Worm (Caenorhabditis elegans) whole organism, L2 larva: ENCODE data around the gene ced-8.

Source experiments
- C34F6.9 ChIP-seq: fragments of 150-350 bp; optimal IDR thresholded peaks from 2 replicates; lab custom pipeline; 2014; ENCODE audit warnings: missing biosample characterization, missing genetic modification characterization
- F13H6.1 ChIP-seq: sonication (generic microtip); optimal IDR thresholded peaks from 2 replicates; lab custom pipeline; 2016; ENCODE audit warnings: missing genetic modification characterization, missing compliant biosample characterization
- R02D3.7 ChIP-seq: fragments of 150-350 bp; optimal IDR thresholded peaks from 2 replicates; lab custom pipeline; 2014; ENCODE audit warnings: missing biosample characterization, missing genetic modification characterization
- Y55F3AM.14 ChIP-seq: fragments of 200-800 bp; sonication (Bioruptor generic); optimal IDR thresholded peaks from 2 replicates; lab custom pipeline; 2018; ENCODE audit warnings: mild to moderate bottlenecking, missing genetic modification characterization, missing compliant biosample characterization
- ZK546.5 ChIP-seq: sonication (generic microtip); optimal IDR thresholded peaks from 2 replicates; lab custom pipeline; 2017; ENCODE audit warnings: missing biosample characterization, missing genetic modification characterization
- alr-1 ChIP-seq: fragments of 150-350 bp; optimal IDR thresholded peaks from 2 replicates; lab custom pipeline; 2014; ENCODE audit warnings: missing biosample characterization, missing genetic modification characterization
- ama-1 ChIP-seq: fragments of 150-350 bp; optimal IDR thresholded peaks from 2 replicates; lab custom pipeline; 2018; ENCODE audit warnings: inconsistent platforms
- blmp-1 ChIP-seq: sonication (generic microtip); optimal IDR thresholded peaks from 2 replicates; lab custom pipeline; 2017; ENCODE audit warnings: missing genetic modification characterization, mild to moderate bottlenecking, missing compliant biosample characterization, antibody characterized with exemption, moderate library complexity; ENCODE audit not compliant: insufficient read depth
- ceh-16 ChIP-seq: fragments of 150-350 bp; optimal IDR thresholded peaks from 2 replicates; lab custom pipeline; 2014; ENCODE audit warnings: missing biosample characterization, missing genetic modification characterization
- ceh-82 ChIP-seq: fragments of 150-350 bp; optimal IDR thresholded peaks from 2 replicates; lab custom pipeline; 2014; ENCODE audit warnings: missing biosample characterization, missing genetic modification characterization
- crh-2 ChIP-seq: sonication (generic microtip); optimal IDR thresholded peaks from 2 replicates; lab custom pipeline; 2017; ENCODE audit warnings: missing biosample characterization, missing genetic modification characterization
- dmd-4 ChIP-seq: sonication (generic microtip); optimal IDR thresholded peaks from 2 replicates; lab custom pipeline; 2017; ENCODE audit warnings: missing biosample characterization, missing genetic modification characterization
- egl-27 ChIP-seq: sonication (generic microtip); optimal IDR thresholded peaks from 3 replicates; lab custom pipeline; 2017; ENCODE audit warnings: missing biosample characterization, missing genetic modification reagents, missing genetic modification characterization
- elt-1 ChIP-seq: fragments of 150-350 bp; optimal IDR thresholded peaks from 2 replicates; lab custom pipeline; 2014; ENCODE audit warnings: missing biosample characterization, missing genetic modification characterization
- elt-3 ChIP-seq: sonication (generic microtip); optimal IDR thresholded peaks from 2 replicates; lab custom pipeline; 2017; ENCODE audit warnings: missing biosample characterization, missing genetic modification characterization
- fos-1 ChIP-seq: fragments of 150-350 bp; optimal IDR thresholded peaks from 2 replicates; lab custom pipeline; 2014; ENCODE audit warnings: missing biosample characterization, missing genetic modification characterization
- gmeb-1 ChIP-seq: fragments of 150-350 bp; optimal IDR thresholded peaks from 2 replicates; lab custom pipeline; 2014; ENCODE audit warnings: missing biosample characterization, missing genetic modification characterization
- lin-11 ChIP-seq: fragments of 150-350 bp; sonication (generic microtip); optimal IDR thresholded peaks from 2 replicates; lab custom pipeline; 2014; ENCODE audit warnings: missing biosample characterization, missing genetic modification characterization, inconsistent platforms, mixed read lengths
- lin-13 ChIP-seq: fragments of 150-350 bp; optimal IDR thresholded peaks from 2 replicates; lab custom pipeline; 2014; ENCODE audit warnings: missing biosample characterization, missing genetic modification reagents, missing genetic modification characterization
- lin-39 ChIP-seq: fragments of 150-350 bp; optimal IDR thresholded peaks from 2 replicates; lab custom pipeline; 2014; ENCODE audit warnings: missing biosample characterization, missing genetic modification reagents, missing genetic modification characterization
- mab-5 ChIP-seq: fragments of 150-350 bp; optimal IDR thresholded peaks from 2 replicates; lab custom pipeline; 2014; ENCODE audit warnings: missing biosample characterization, missing genetic modification characterization
- mbf-1 ChIP-seq: sonication (generic microtip); optimal IDR thresholded peaks from 2 replicates; lab custom pipeline; 2017; ENCODE audit warnings: missing biosample characterization, missing genetic modification characterization
- mdl-1 ChIP-seq, 2 experiments: fragments of 150-350 bp in 1 of 2; sonication (generic microtip) in 1 of 2; optimal IDR thresholded peaks; 2 replicates each; lab custom pipeline; 2017; ENCODE audit warnings: missing biosample characterization in 2 of 2, missing genetic modification characterization in 2 of 2
- nhr-10 ChIP-seq: sonication (generic microtip); optimal IDR thresholded peaks from 2 replicates; lab custom pipeline; 2017; ENCODE audit warnings: missing biosample characterization, missing genetic modification characterization
- nhr-11 ChIP-seq: fragments of 150-350 bp; optimal IDR thresholded peaks from 2 replicates; lab custom pipeline; 2014; ENCODE audit warnings: missing biosample characterization, missing genetic modification characterization
- nhr-12 ChIP-seq: fragments of 150-350 bp; optimal IDR thresholded peaks from 2 replicates; lab custom pipeline; 2014; ENCODE audit warnings: missing biosample characterization, missing genetic modification characterization
- nhr-129 ChIP-seq: fragments of 150-350 bp; optimal IDR thresholded peaks from 2 replicates; lab custom pipeline; 2014; ENCODE audit warnings: missing biosample characterization, missing genetic modification characterization
- nhr-21 ChIP-seq: fragments of 150-350 bp; optimal IDR thresholded peaks from 2 replicates; lab custom pipeline; 2014; ENCODE audit warnings: missing biosample characterization, missing genetic modification characterization
- nhr-237 ChIP-seq: fragments of 150-350 bp; optimal IDR thresholded peaks from 2 replicates; lab custom pipeline; 2014; ENCODE audit warnings: missing biosample characterization, missing genetic modification characterization
- nhr-25 ChIP-seq: fragments of 150-350 bp; sonication (generic microtip); optimal IDR thresholded peaks from 3 replicates; lab custom pipeline; 2014; ENCODE audit warnings: missing biosample characterization, missing genetic modification characterization
- nhr-6 ChIP-seq: fragments of 150-350 bp; optimal IDR thresholded peaks from 2 replicates; lab custom pipeline; 2014; ENCODE audit warnings: missing biosample characterization, missing genetic modification characterization
- nhr-77 ChIP-seq: fragments of 150-350 bp; optimal IDR thresholded peaks from 2 replicates; lab custom pipeline; 2014; ENCODE audit warnings: missing biosample characterization, missing genetic modification characterization
- peb-1 ChIP-seq: fragments of 150-350 bp; optimal IDR thresholded peaks from 2 replicates; lab custom pipeline; 2014; ENCODE audit warnings: missing biosample characterization, missing genetic modification characterization
- sem-4 ChIP-seq: fragments of 150-350 bp; optimal IDR thresholded peaks from 2 replicates; lab custom pipeline; 2014; ENCODE audit warnings: missing biosample characterization, missing genetic modification reagents, missing genetic modification characterization
- skn-1 ChIP-seq: sonication (generic microtip); optimal IDR thresholded peaks from 2 replicates; lab custom pipeline; 2017; ENCODE audit warnings: missing biosample characterization, missing genetic modification characterization
- sma-3 ChIP-seq: sonication (generic microtip); optimal IDR thresholded peaks from 2 replicates; lab custom pipeline; 2016; ENCODE audit warnings: missing genetic modification reagents, missing genetic modification characterization, missing compliant biosample characterization
- sma-9 ChIP-seq, 2 experiments: fragments of 150-350 bp in 1 of 2; sonication (generic microtip) in 1 of 2; optimal IDR thresholded peaks; 2 replicates each; lab custom pipeline; 2014 to 2016; ENCODE audit warnings: missing genetic modification characterization in 2 of 2, mild to moderate bottlenecking in 1 of 2, missing biosample characterization in 1 of 2, missing compliant biosample characterization in 1 of 2, missing genetic modification reagents in 1 of 2, moderate library complexity in 1 of 2
- snpc-4 ChIP-seq: fragments of 150-350 bp; optimal IDR thresholded peaks from 2 replicates; lab custom pipeline; 2014; ENCODE audit warnings: missing biosample characterization, missing genetic modification characterization
- unc-39 ChIP-seq: fragments of 150-350 bp; optimal IDR thresholded peaks from 2 replicates; lab custom pipeline; 2014; ENCODE audit warnings: missing biosample characterization, missing genetic modification characterization
- unc-55 ChIP-seq: fragments of 150-350 bp; sonication (generic microtip); optimal IDR thresholded peaks from 3 replicates; lab custom pipeline; 2014; ENCODE audit warnings: missing biosample characterization, missing genetic modification reagents, missing genetic modification characterization
- unc-62 ChIP-seq: fragments of 150-350 bp; optimal IDR thresholded peaks from 2 replicates; lab custom pipeline; 2014; ENCODE audit warnings: missing biosample characterization, missing genetic modification reagents, missing genetic modification characterization
- zag-1 ChIP-seq: fragments of 150-350 bp; optimal IDR thresholded peaks from 2 replicates; lab custom pipeline; 2014; ENCODE audit warnings: missing biosample characterization, missing genetic modification characterization
- ztf-1 ChIP-seq: fragments of 200-800 bp; sonication (Bioruptor generic); conservative IDR thresholded peaks from 2 replicates; pipeline ENCODE4 v1.3.6; 2022; ENCODE audit warnings: missing genetic modification characterization, missing compliant biosample characterization
- ztf-11 ChIP-seq: sonication (generic microtip); optimal IDR thresholded peaks from 2 replicates; lab custom pipeline; 2017; ENCODE audit warnings: missing biosample characterization, missing genetic modification characterization
- ztf-4 ChIP-seq: fragments of 150-350 bp; optimal IDR thresholded peaks from 2 replicates; lab custom pipeline; 2014; ENCODE audit warnings: missing biosample characterization, missing genetic modification characterization

Gene ced-8

DNA sequence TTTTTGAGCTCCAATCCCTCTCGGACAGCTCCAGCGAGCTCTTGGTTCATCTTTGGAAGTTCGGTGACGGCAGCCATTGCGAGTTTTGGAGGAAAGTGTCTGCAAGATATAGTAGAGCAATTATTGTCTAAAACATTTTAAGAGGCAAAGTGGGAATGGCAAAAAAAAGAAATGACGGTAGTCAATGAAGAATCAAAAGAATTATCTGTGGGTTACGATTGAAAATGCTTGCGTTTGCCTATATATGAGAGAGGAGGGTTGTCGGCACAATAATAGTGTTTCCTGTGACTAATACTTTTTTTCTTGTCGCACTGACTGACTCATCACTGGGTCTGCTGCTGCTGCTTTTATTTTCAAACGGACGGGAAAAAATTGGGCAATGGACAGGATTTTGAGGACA, 6.9 kb upstream of the ced-8 start, which contains the start of gene tth-1:
TSS of gene tth-1 (minus strand) at position 101 of the 400 bp plus-strand sequence.
- TF ChIP-seq sma-9 (GFP tag; optimal IDR thresholded peaks at IDR 0.05; lab: Kevin White, UChicago): no peak
- TF ChIP-seq sma-9 (tag; optimal IDR thresholded peaks at IDR 0.05; lab: Kevin White, UChicago): no peak
- no peak for TF ChIP-seq skn-1 (tag; lab: Kevin White, UChicago)
- TF ChIP-seq ceh-16 (tag; lab: Kevin White, UChicago): no peak
- TF ChIP-seq C34F6.9 (tag; lab: Kevin White, UChicago): no peak
- no peak for TF ChIP-seq unc-55 (GFP tag; lab: Kevin White, UChicago)
- TF ChIP-seq dmd-4 (tag; lab: Kevin White, UChicago): no peak
- TF ChIP-seq ztf-4: no peak
- no peak for TF ChIP-seq nhr-12 (tag; lab: Kevin White, UChicago)
- TF ChIP-seq lin-39: no peak
- TF ChIP-seq F13H6.1 (tag; lab: Kevin White, UChicago): no peak
- no peak for TF ChIP-seq lin-11 (tag; lab: Kevin White, UChicago)
- TF ChIP-seq R02D3.7 (tag; lab: Kevin White, UChicago): no peak
- no peak for TF ChIP-seq nhr-6 (tag; lab: Kevin White, UChicago)
- TF ChIP-seq mab-5: no peak
- no peak for TF ChIP-seq nhr-129 (tag; lab: Kevin White, UChicago)
- no peak for TF ChIP-seq gmeb-1 (tag; lab: Kevin White, UChicago)
- TF ChIP-seq lin-13 (GFP tag; lab: Kevin White, UChicago): no peak
- TF ChIP-seq nhr-77 (tag; lab: Kevin White, UChicago): no peak
- TF ChIP-seq egl-27 (tag; lab: Kevin White, UChicago): no peak

DNA sequence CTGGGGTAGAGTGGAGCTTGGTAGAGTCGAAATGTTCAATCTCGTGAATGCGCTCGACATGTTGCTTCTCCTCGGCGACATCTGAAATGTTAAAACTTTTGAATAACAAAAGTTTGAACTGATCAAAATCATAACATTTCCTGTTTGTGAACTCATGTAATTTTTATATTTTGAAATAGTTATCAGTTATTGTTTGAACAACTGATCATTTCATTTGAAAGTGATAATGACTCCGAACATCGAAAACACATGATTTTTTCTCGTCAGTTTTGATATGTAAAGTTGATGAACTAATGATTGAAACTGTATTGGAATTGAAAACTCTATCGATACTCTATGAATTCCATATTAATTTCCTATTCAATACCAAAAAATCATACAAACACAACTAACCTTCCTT, 6.5 kb upstream of the ced-8 start:
- TF ChIP-seq nhr-11 (tag; lab: Kevin White, UChicago) (no peak), nhr-6 (tag; lab: Kevin White, UChicago) (no peak), lin-11 (tag; lab: Kevin White, UChicago) (no peak), sem-4 (no peak), crh-2 (tag; lab: Kevin White, UChicago) (no peak), mdl-1 (tag; optimal IDR thresholded peaks at IDR 0.05; lab: Kevin White, UChicago) (no peak), ztf-11 (no peak), ztf-4 (no peak), Y55F3AM.14 (GFP tag; lab: Kevin White, UChicago) (no peak), blmp-1 (tag; lab: Kevin White, UChicago) (no peak), nhr-12 (tag; lab: Kevin White, UChicago) (no peak), elt-1 (tag; lab: Kevin White, UChicago) (no peak), nhr-129 (tag; lab: Kevin White, UChicago) (no peak)

ce11 chrX:8422020-8422419, 5.3 kb upstream of the ced-8 start, which contains the start of gene tag-123:
Gene tag-123 (minus strand): TSS chrX:8422055.
- TF ChIP-seq nhr-12 (tag; lab: Kevin White, UChicago): no peak
- TF ChIP-seq peb-1 (tag; lab: Kevin White, UChicago): no peak
- no peak for TF ChIP-seq mdl-1 (tag; optimal IDR thresholded peaks at IDR 0.05; lab: Kevin White, UChicago)
- TF ChIP-seq F13H6.1 (tag; lab: Kevin White, UChicago): peak; percentile 32
- no peak for TF ChIP-seq nhr-6 (tag; lab: Kevin White, UChicago)
- TF ChIP-seq crh-2 (tag; lab: Kevin White, UChicago): peak; percentile 99
- peak; percentile 41 for TF ChIP-seq sma-3
- no peak for TF ChIP-seq nhr-77 (tag; lab: Kevin White, UChicago)
- TF ChIP-seq elt-3 (tag; lab: Kevin White, UChicago): no peak
- TF ChIP-seq ztf-1 (GFP tag; lab: Robert Waterston, UW): no peak
- TF ChIP-seq egl-27 (tag; lab: Kevin White, UChicago): no peak
- TF ChIP-seq snpc-4 (tag; lab: Kevin White, UChicago): peak; percentile 62
- no peak for TF ChIP-seq dmd-4 (tag; lab: Kevin White, UChicago)
- TF ChIP-seq mbf-1 (tag; lab: Kevin White, UChicago): no peak
- TF ChIP-seq unc-55 (GFP tag; lab: Kevin White, UChicago): peak; percentile 70
- TF ChIP-seq mab-5: peak; percentile 52
- TF ChIP-seq ZK546.5 (tag; lab: Kevin White, UChicago): no peak
- no peak for TF ChIP-seq ztf-4
- TF ChIP-seq elt-1 (tag; lab: Kevin White, UChicago): no peak
- no peak for TF ChIP-seq ama-1 (lab: Kevin White, UChicago)
- TF ChIP-seq nhr-21 (tag; lab: Kevin White, UChicago): peak; percentile 49
- TF ChIP-seq lin-13 (GFP tag; lab: Kevin White, UChicago): peak; percentile 66
- no peak for TF ChIP-seq nhr-237 (tag; lab: Kevin White, UChicago)
- no peak for TF ChIP-seq unc-62 (GFP tag; lab: Kevin White, UChicago)
- peak; percentile 33 for TF ChIP-seq nhr-25 (tag; lab: Kevin White, UChicago)
- TF ChIP-seq gmeb-1 (tag; lab: Kevin White, UChicago): peak; percentile 56
- TF ChIP-seq R02D3.7 (tag; lab: Kevin White, UChicago): peak; percentile 77
- no peak for TF ChIP-seq nhr-11 (tag; lab: Kevin White, UChicago)
- TF ChIP-seq ceh-82 (tag; lab: Kevin White, UChicago): no peak
- no peak for TF ChIP-seq alr-1 (tag; lab: Kevin White, UChicago)
- TF ChIP-seq sma-9 (GFP tag; optimal IDR thresholded peaks at IDR 0.05; lab: Kevin White, UChicago): peak; percentile 50
- no peak for TF ChIP-seq sma-9 (tag; optimal IDR thresholded peaks at IDR 0.05; lab: Kevin White, UChicago)
- TF ChIP-seq fos-1 (tag; lab: Kevin White, UChicago): peak; percentile 66
- TF ChIP-seq zag-1 (tag; lab: Kevin White, UChicago): no peak
- no peak for TF ChIP-seq unc-39 (tag; lab: Kevin White, UChicago)
- TF ChIP-seq lin-39: no peak
- no peak for TF ChIP-seq nhr-10 (tag; lab: Kevin White, UChicago)
- no peak for TF ChIP-seq Y55F3AM.14 (GFP tag; lab: Kevin White, UChicago)
- no peak for TF ChIP-seq ceh-16 (tag; lab: Kevin White, UChicago)
- peak; percentile 52 for TF ChIP-seq sem-4
- TF ChIP-seq nhr-129 (tag; lab: Kevin White, UChicago): peak; percentile 56
- TF ChIP-seq blmp-1 (tag; lab: Kevin White, UChicago): no peak
